Worm (Caenorhabditis elegans): Measurements from ENCODE around the gene unc-3.

The unc-3 gene

ce11 chrX:14773238-14773637 lies at the start of gene unc-3:
unc-3 (plus strand) TSS chrX:14773538.
- TF ChIP-seq php-3 (GFP tag; IDR thresholded peaks at IDR 0.05) = 0 out of 2 replicates have a peak, but pooled peaks have one; percentile 10
- no peak for TF ChIP-seq F49E8.2 (tag; optimal IDR thresholded peaks at IDR 0.05; ENCODE audit: borderline replicate concordance)

DNA sequence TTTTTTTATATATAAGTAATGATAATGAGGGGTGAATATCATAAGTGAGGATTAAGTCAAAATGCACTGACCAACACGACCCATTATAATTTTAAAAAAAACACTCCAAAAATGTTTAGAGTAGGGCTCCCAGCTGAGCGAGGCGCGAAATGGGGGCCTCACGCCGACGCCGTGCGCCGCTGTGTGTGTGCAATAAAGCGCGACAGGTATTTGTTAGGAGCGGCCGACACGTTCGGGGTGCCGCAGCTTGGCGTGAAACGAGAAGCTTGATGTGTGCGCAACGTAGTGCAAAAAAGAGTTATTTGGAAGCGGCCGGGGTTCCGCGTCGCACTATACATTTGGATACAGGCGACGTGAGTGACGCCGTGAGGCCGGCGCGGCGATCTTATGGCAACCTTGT lies 48.4 kb upstream of the unc-3 start:
- TF ChIP-seq set-16 (GFP tag; IDR thresholded peaks at IDR 0.05) (peak; percentile 60; the same call in 1 of the 2 replicates), dmd-8 (GFP tag; IDR thresholded peaks at IDR 0.05) (peak; percentile 11; the same call in 1 of the 2 replicates), ZK546.5 (tag; optimal IDR thresholded peaks at IDR 0.05) (no peak), madf-9 (GFP tag; conservative IDR thresholded peaks at IDR 0.05) (no peak), nhr-10 (tag; optimal IDR thresholded peaks at IDR 0.05) (no peak)

- no peak for TF ChIP-seq ZK337.2 (GFP tag; IDR thresholded peaks at IDR 0.05)
- TF ChIP-seq gei-8 (GFP tag; optimal IDR thresholded peaks at IDR 0.05) = no peak
- TF ChIP-seq arid-1 (GFP tag; conservative IDR thresholded peaks at IDR 0.05) = no peak
- no peak for TF ChIP-seq aly-2 (tag; optimal IDR thresholded peaks at IDR 0.05)
- TF ChIP-seq F26F4.8 (GFP tag; conservative IDR thresholded peaks at IDR 0.05) = no peak
- TF ChIP-seq vab-7 (GFP tag; IDR thresholded peaks at IDR 0.05) = no peak
- TF ChIP-seq saeg-2 (GFP tag; IDR thresholded peaks at IDR 0.05) = no peak
- TF ChIP-seq nhr-102 (tag; optimal IDR thresholded peaks at IDR 0.05) = no peak
- no peak for TF ChIP-seq nhr-6 (tag; optimal IDR thresholded peaks at IDR 0.05)
- no peak for TF ChIP-seq ceh-62 (tag; optimal IDR thresholded peaks at IDR 0.05)
- no peak for TF ChIP-seq mxl-3 (GFP tag; optimal IDR thresholded peaks at IDR 0.05)
- no peak for TF ChIP-seq Y48G9A.11 (GFP tag; IDR thresholded peaks at IDR 0.05)
Measured at ce11 chrX:14729319-14729718, 44.0 kb upstream of the unc-3 start, which contains the start of gene tsp-8. tsp-8 (minus strand) TSS chrX:14729503.

DNA sequence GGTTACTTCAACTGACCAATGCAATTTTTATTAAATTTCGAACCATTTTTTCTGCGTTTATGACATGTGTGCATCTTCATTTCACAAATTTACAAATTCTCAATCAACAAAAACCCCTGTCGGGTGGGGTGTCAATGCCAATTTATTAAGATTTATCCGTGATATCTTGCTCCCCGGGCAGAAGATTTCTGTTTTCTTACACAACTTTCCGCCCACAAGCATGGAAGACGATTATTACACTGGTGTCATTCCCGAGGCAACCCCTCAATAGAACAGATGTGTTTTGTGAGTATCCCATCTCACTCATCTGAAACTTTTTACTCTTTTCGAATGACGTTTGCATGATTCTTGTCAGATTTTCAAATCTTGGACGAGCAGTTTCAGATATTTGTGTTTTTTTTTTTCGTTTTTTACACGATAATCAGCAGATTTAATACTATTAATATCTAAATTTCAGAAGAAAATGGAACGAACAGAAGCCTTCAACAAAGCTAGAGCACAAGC lies 41.5 kb upstream of the unc-3 start, which contains the start of gene F33C8.4:
Gene F33C8.4 (plus strand): TSS at position 454 of the 504 bp plus-strand sequence.
- TF ChIP-seq daf-16 (GFP tag; optimal IDR thresholded peaks at IDR 0.05) (peak in 1 of 2 experiments; percentile 50), daf-16 (tag; optimal IDR thresholded peaks at IDR 0.05) (no peak), ceh-32 (tag; optimal IDR thresholded peaks at IDR 0.05; ENCODE audit: poor library complexity) (no peak), nhr-111 (GFP tag; optimal IDR thresholded peaks at IDR 0.05) (no peak), daf-12 (tag; optimal IDR thresholded peaks at IDR 0.05) (no peak), zip-2 (tag; optimal IDR thresholded peaks at IDR 0.05) (no peak), F44E2.7 (GFP tag; IDR thresholded peaks at IDR 0.05) (no peak), aha-1 (tag) (peak; percentile 55), ceh-20 (GFP tag; IDR thresholded peaks at IDR 0.05) (no peak), set-16 (GFP tag; IDR thresholded peaks at IDR 0.05) (no peak), tra-1 (GFP tag; IDR thresholded peaks at IDR 0.05) (no peak), mxl-3 (GFP tag; optimal IDR thresholded peaks at IDR 0.05) (no peak), madf-9 (GFP tag; conservative IDR thresholded peaks at IDR 0.05) (no peak), tag-97 (GFP tag; IDR thresholded peaks at IDR 0.05) (no peak), ceh-28 (tag; optimal IDR thresholded peaks at IDR 0.05) (no peak), lsy-2 (tag; optimal IDR thresholded peaks at IDR 0.05) (no peak), F37D6.2 (tag; optimal IDR thresholded peaks at IDR 0.05) (no peak), lir-3 (tag; optimal IDR thresholded peaks at IDR 0.05) (no peak)

- no peak for TF ChIP-seq spr-1 (tag; optimal IDR thresholded peaks at IDR 0.05)
- peak; percentile 5 for TF ChIP-seq snpc-4 (tag; optimal IDR thresholded peaks at IDR 0.05)
Measured at ce11 chrX:14736220-14736619, 37.1 kb upstream of the unc-3 start.

Measured in whole organism, L4 larva.